Worm (Caenorhabditis elegans) whole organism, dauer: ENCODE measurements around the gene clec-57.

ENCODE experiments used
- unc-62 ChIP-seq: sonication (generic microtip); optimal IDR thresholded peaks from 2 replicates; lab custom pipeline; 2017; ENCODE audit warnings: missing biosample characterization, missing genetic modification reagents, missing genetic modification characterization

Gene clec-57

DNA sequence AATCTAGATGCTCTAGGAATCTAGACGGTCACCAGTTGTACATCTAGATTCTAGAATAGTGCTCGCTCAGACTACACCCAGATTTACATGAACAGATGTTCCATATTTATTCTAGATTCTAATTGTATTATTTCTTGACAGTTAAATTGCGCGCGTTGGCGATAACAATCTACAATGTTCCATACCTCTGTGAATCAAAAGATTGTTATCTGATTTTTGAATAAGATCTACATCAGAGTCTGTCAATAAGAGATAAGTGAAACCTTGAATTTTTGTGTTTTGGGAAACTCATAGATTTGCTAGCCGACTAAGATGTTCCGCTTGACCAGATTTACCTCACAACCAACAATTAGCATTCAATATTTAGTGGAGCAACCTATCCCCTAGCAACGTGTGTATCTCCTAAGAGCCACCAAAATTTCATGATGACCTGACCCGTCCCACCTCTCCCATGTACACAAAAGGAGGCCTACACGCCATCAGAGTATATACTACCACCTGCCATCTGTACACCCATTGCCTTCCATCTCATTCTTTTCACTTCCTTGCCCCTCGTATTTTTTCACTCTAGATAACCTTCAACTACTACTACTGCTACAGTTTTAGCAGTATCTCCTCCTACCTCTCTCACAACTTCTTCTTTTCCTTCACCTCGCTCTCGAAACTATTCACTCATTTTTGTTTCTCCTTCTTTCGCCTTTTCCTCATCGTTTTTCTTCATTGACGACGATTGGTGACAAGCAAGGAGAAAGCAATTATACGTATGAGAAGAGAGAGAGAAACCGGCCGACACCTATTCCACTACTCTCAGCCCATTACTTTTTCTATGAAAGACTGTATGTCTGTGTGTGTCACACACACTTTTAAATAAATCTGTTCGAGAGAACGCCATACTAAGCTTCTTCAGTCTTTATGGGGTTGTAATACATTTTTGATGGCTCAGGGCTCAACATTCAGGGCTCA, 38.0 kb downstream of the clec-57 start:
- no peak for TF ChIP-seq unc-62 (GFP tag; lab: Kevin White, UChicago)

DNA sequence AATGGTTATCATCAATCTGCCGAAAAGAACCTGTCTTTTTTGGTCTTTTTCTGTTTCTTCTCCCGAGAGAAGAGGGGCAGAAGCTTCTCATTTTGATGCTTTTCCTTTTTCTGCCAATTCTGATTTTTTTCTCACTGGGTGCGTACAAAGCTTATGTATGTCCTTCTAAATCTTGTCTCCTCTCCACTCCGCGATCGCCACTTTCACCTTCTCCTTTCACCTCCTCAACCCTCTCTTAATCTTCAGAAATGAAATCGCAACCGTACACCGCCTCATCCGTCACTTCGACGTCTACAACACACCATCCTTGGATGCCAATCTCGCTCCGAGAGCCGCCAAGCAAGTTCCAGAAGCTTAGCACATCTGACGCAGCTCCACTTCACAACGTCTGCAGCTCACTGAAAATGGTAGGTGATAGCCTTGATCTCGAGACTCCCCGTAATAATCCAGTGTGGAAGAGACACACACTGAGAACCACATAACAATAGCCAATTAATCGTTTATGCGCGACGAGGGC, 39.0 kb downstream of the clec-57 start, which contains the start of gene R02D5.1:
TSS of gene R02D5.1 (plus strand) at position 245 of the 517 bp plus-strand sequence.
- no peak for TF ChIP-seq unc-62 (GFP tag; lab: Kevin White, UChicago)

DNA sequence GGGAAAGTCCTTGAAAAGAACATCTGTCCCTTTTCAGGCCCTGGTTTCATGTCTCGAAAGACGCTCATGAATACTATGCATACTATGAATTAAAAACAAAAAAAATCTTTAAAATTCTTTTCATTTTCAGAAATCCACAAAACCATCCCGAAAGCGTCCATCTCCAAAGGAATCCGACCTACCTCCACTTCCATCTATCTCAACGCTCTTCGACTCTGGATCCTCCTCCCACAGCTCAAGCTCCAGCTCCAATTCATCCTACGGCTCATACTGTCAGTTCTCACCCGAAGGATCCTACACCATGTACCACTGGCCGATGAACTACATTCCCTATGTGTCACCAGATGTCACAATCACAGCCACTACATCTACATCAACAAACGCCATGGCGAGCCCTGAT, 39.5 kb downstream of the clec-57 start:
- TF ChIP-seq unc-62 (GFP tag; lab: Kevin White, UChicago): no peak

DNA sequence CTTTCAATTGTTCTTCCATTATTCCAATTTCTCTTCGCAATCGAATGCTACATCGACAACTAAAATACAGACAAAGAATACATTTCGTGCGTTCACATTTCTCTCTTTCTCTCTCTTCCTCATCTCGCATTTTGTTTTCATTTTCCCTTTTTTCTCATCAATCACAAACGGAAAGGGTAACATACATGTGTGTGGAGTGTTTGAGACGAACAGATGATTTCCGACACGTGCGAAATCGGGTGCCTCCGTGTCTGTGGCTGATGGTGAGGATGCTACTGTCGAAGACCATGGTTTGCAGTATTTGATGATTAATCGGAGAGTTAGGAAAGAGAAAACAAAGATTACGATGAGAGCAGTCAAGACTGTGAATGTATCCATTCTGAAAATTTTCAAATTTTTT, 41.7 kb downstream of the clec-57 start, which contains the start of gene R02D5.9:
TSS of gene R02D5.9 (minus strand) at position 378 of the 400 bp plus-strand sequence.
- no peak for TF ChIP-seq unc-62 (GFP tag; lab: Kevin White, UChicago)

DNA sequence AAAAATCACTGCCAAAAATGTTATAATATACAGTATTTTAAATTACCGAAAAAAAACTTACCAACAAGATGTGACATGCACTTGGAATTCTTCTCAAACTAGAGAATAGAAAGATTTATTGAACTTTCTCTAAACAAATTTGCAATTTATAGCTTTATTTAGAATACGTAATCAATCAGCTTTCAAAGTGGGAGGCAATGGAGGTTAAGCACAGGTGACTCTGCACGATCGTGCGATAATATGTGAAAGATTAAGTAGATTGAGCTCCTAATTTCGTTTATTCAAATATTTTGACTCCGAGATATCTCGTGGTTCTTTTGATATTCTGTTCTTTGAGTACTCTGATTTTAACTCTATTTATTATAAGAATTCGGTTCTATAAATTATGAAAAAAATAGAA, 49.0 kb downstream of the clec-57 start, which contains the start of gene R02D5.6:
TSS of gene R02D5.6 (minus strand) at position 101 of the 400 bp plus-strand sequence.
- TF ChIP-seq unc-62 (GFP tag; lab: Kevin White, UChicago): no peak

DNA sequence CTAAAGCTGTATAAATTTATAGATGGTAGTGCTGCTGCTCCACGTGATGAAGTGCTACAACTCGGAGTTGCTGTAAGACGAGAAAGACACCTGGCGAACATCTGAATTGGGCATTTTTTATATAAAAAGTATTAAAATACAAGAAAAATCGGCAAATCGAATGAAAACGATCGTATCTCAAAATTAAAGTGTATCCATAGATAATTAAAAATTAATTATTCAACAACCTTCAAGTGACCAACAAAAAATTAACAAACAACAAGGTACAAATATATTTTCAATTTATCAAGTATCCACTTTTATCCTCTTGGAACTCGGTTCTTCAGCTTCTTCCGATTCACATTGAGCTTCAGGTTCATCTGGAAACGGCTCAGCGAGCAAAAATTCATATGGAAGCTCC, 50.2 kb downstream of the clec-57 start, which contains the start of gene R02D5.8:
TSS of gene R02D5.8 (minus strand) at position 101 of the 400 bp plus-strand sequence.
- TF ChIP-seq unc-62 (GFP tag; lab: Kevin White, UChicago): no peak

DNA sequence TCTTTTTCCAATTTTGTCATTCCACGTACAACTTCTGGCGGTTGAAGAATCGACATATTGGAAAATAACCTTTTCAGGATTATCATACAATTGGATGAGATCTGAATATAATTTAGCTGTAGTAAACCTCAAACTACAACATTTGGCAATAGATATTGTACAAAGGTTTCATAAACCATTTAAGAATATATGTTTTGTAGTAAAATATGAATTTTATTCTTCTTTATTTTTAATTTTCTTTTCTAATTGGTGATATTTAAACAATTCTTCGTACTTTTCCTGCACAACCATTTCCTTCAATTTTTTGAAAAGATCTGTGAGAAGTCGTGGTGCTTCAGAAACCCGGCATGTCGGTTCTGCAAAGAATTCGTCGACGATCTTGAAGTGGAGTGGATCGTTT, 52.0 kb downstream of the clec-57 start, which contains the start of gene C53A5.17:
TSS of gene C53A5.17 (minus strand) at position 101 of the 400 bp plus-strand sequence.
- no peak for TF ChIP-seq unc-62 (GFP tag; lab: Kevin White, UChicago)
